Fruit fly (Drosophila melanogaster) whole organism, embryonic: ENCODE measurements around the gene CG17839.

Experiments used
- C15 ChIP-seq: fragments of 200-800 bp; sonication (Bioruptor generic); IDR thresholded peaks from 3 replicates; pipeline ENCODE4 v1.3.6; 2022; ENCODE audit warnings: missing biosample characterization, missing genetic modification characterization
- CG10431 ChIP-seq: fragments of 200-800 bp; sonication (Bioruptor generic); optimal IDR thresholded peaks from 3 replicates; lab custom pipeline; 2018; ENCODE audit warnings: missing biosample characterization, mild to moderate bottlenecking, missing genetic modification characterization
- CG10959 ChIP-seq: fragments of 200-800 bp; sonication (Bioruptor generic); IDR thresholded peaks from 2 replicates; pipeline ENCODE4 v1.3.6; 2022; ENCODE audit warnings: missing biosample characterization, missing genetic modification characterization
- CG11504 ChIP-seq: fragments of 200-800 bp; sonication (Bioruptor generic); optimal IDR thresholded peaks from 3 replicates; lab custom pipeline; 2019; ENCODE audit warnings: missing biosample characterization, mild to moderate bottlenecking, missing genetic modification characterization, moderate library complexity
- CG12659 ChIP-seq: fragments of 200-800 bp; sonication (Bioruptor generic); optimal IDR thresholded peaks from 3 replicates; lab custom pipeline; 2017; ENCODE audit warnings: mild to moderate bottlenecking, missing biosample characterization, missing genetic modification reagents, missing genetic modification characterization
- CG13775 ChIP-seq: fragments of 200-800 bp; sonication (Bioruptor generic); optimal IDR thresholded peaks from 3 replicates; lab custom pipeline; 2017; ENCODE audit warnings: missing biosample characterization, mild to moderate bottlenecking, missing genetic modification characterization
- CG14710 ChIP-seq: fragments of 200-800 bp; sonication (Bioruptor generic); optimal IDR thresholded peaks from 3 replicates; lab custom pipeline; 2019; ENCODE audit warnings: missing biosample characterization, mild to moderate bottlenecking, missing genetic modification characterization, moderate library complexity
- CG15601 ChIP-seq: fragments of 200-800 bp; sonication (Bioruptor generic); optimal IDR thresholded peaks from 3 replicates; lab custom pipeline; 2019; ENCODE audit warnings: missing biosample characterization, mild to moderate bottlenecking, missing genetic modification characterization, moderate library complexity
- CG15696 ChIP-seq: fragments of 200-800 bp; sonication (Bioruptor generic); optimal IDR thresholded peaks from 2 replicates; lab custom pipeline; 2019; ENCODE audit warnings: missing biosample characterization, mild to moderate bottlenecking, missing genetic modification characterization, moderate library complexity
- CG1603 ChIP-seq: fragments of 200-800 bp; sonication (Bioruptor generic); optimal IDR thresholded peaks from 2 replicates; lab custom pipeline; 2019; ENCODE audit warnings: missing biosample characterization, mild to moderate bottlenecking, missing genetic modification characterization, moderate library complexity
- CG16815 ChIP-seq: fragments of 200-800 bp; sonication (Bioruptor generic); optimal IDR thresholded peaks from 3 replicates; lab custom pipeline; 2017; ENCODE audit warnings: missing biosample characterization, mild to moderate bottlenecking, missing genetic modification characterization
- CG17568 ChIP-seq: fragments of 200-800 bp; sonication (Bioruptor generic); optimal IDR thresholded peaks from 2 replicates; lab custom pipeline; 2018; ENCODE audit warnings: missing biosample characterization, mild to moderate bottlenecking, missing genetic modification characterization, moderate library complexity
- CG2129 ChIP-seq: fragments of 200-800 bp; sonication (Bioruptor generic); IDR thresholded peaks from 2 replicates; pipeline ENCODE4 v1.3.6; 2022; ENCODE audit warnings: missing biosample characterization, missing genetic modification characterization; ENCODE audit not compliant: partially characterized antibody
- CG2678 ChIP-seq: fragments of 200-800 bp; sonication (Bioruptor generic); optimal IDR thresholded peaks from 3 replicates; lab custom pipeline; 2019; ENCODE audit warnings: missing biosample characterization, mild to moderate bottlenecking, missing genetic modification characterization, moderate library complexity
- CG30020 ChIP-seq: fragments of 200-800 bp; optimal IDR thresholded peaks from 2 replicates; lab custom pipeline; 2019; ENCODE audit warnings: missing biosample characterization, mild to moderate bottlenecking, missing genetic modification characterization, moderate library complexity
- CG6254 ChIP-seq: fragments of 200-800 bp; sonication (Bioruptor generic); optimal IDR thresholded peaks from 3 replicates; lab custom pipeline; 2017; ENCODE audit warnings: mild to moderate bottlenecking, missing biosample characterization, missing genetic modification reagents, missing genetic modification characterization
- CG6765 ChIP-seq: fragments of 200-800 bp; sonication (Bioruptor generic); optimal IDR thresholded peaks from 3 replicates; lab custom pipeline; 2017; ENCODE audit warnings: missing biosample characterization, mild to moderate bottlenecking, missing genetic modification characterization
- CG7786 ChIP-seq: fragments of 200-800 bp; sonication (Bioruptor generic); optimal IDR thresholded peaks from 2 replicates; lab custom pipeline; 2016; ENCODE audit warnings: missing biosample characterization, missing genetic modification characterization
- CG7928 ChIP-seq: fragments of 200-800 bp; sonication (Bioruptor generic); optimal IDR thresholded peaks from 2 replicates; lab custom pipeline; 2017; ENCODE audit warnings: missing biosample characterization, mild to moderate bottlenecking, missing genetic modification characterization
- Camta ChIP-seq: fragments of 200-800 bp; sonication (Bioruptor generic); optimal IDR thresholded peaks from 2 replicates; lab custom pipeline; 2016; ENCODE audit warnings: missing biosample characterization, missing genetic modification characterization
- CkIIα-i1 ChIP-seq: fragments of 200-800 bp; sonication (Bioruptor generic); IDR thresholded peaks from 2 replicates; pipeline ENCODE4 v1.3.6; 2022; ENCODE audit warnings: missing biosample characterization, missing genetic modification characterization
- D19A ChIP-seq: fragments of 200-800 bp; optimal IDR thresholded peaks from 3 replicates; lab custom pipeline; 2019; ENCODE audit warnings: missing biosample characterization, mild to moderate bottlenecking, missing genetic modification characterization, moderate library complexity
- Dbx ChIP-seq: fragments of 200-800 bp; sonication (Bioruptor generic); IDR thresholded peaks from 3 replicates; pipeline ENCODE4 v1.3.6; 2022; ENCODE audit warnings: missing biosample characterization, missing genetic modification characterization
- Deaf1 ChIP-seq: fragments of 200-800 bp; optimal IDR thresholded peaks from 3 replicates; lab custom pipeline; 2019; ENCODE audit warnings: missing biosample characterization, mild to moderate bottlenecking, missing genetic modification characterization, moderate library complexity
- Dip3 ChIP-seq: fragments of 200-800 bp; sonication (Bioruptor generic); optimal IDR thresholded peaks from 3 replicates; lab custom pipeline; 2016; ENCODE audit warnings: missing biosample characterization, missing genetic modification characterization
- ERR ChIP-seq: fragments of 200-800 bp; sonication (Bioruptor generic); optimal IDR thresholded peaks from 2 replicates; lab custom pipeline; 2016; ENCODE audit warnings: missing biosample characterization, missing genetic modification characterization
- H15 ChIP-seq: fragments of 200-800 bp; sonication (Bioruptor generic); IDR thresholded peaks from 3 replicates; pipeline ENCODE4 v1.3.6; 2022; ENCODE audit warnings: missing biosample characterization, missing genetic modification characterization
- HHEX ChIP-seq: fragments of 200-800 bp; sonication (Bioruptor generic); optimal IDR thresholded peaks from 3 replicates; lab custom pipeline; 2017; ENCODE audit warnings: missing biosample characterization, mild to moderate bottlenecking, missing genetic modification characterization, missing genetic modification reagents
- Hey ChIP-seq: fragments of 200-800 bp; sonication (Bioruptor generic); optimal IDR thresholded peaks from 3 replicates; lab custom pipeline; 2018; ENCODE audit warnings: missing biosample characterization, mild to moderate bottlenecking, missing genetic modification characterization
- HmgZ ChIP-seq: fragments of 200-800 bp; sonication (Bioruptor generic); optimal IDR thresholded peaks from 2 replicates; lab custom pipeline; 2018; ENCODE audit warnings: missing biosample characterization, mild to moderate bottlenecking, missing genetic modification characterization
- Lpt ChIP-seq: fragments of >200 bp; optimal IDR thresholded peaks from 2 replicates; lab custom pipeline; 2018; ENCODE audit warnings: missing biosample characterization, missing genetic modification characterization
- MESR4 ChIP-seq: fragments of 200-800 bp; sonication (Bioruptor generic); optimal IDR thresholded peaks from 2 replicates; lab custom pipeline; 2018; ENCODE audit warnings: missing biosample characterization, mild to moderate bottlenecking, missing genetic modification characterization, moderate library complexity
- Meics ChIP-seq: fragments of 200-800 bp; sonication (Bioruptor generic); optimal IDR thresholded peaks from 2 replicates; lab custom pipeline; 2017; ENCODE audit warnings: missing biosample characterization, mild to moderate bottlenecking, missing genetic modification characterization
- Oaz ChIP-seq: fragments of 200-800 bp; sonication (Bioruptor generic); IDR thresholded peaks from 2 replicates; pipeline ENCODE4 v1.3.6; 2022; ENCODE audit warnings: missing biosample characterization, missing genetic modification characterization
- Scr ChIP-seq: fragments of 200-800 bp; sonication (Bioruptor generic); IDR thresholded peaks from 2 replicates; pipeline ENCODE4 v1.3.6; 2022; ENCODE audit warnings: missing biosample characterization, missing genetic modification characterization; ENCODE audit not compliant: partially characterized antibody
- Side ChIP-seq: fragments of 200-800 bp; sonication (Bioruptor generic); optimal IDR thresholded peaks from 2 replicates; lab custom pipeline; 2016; ENCODE audit warnings: missing biosample characterization, missing genetic modification characterization
- Xbp1 ChIP-seq: fragments of 200-800 bp; sonication (Bioruptor generic); optimal IDR thresholded peaks from 3 replicates; lab custom pipeline; 2016; ENCODE audit warnings: missing biosample characterization, mild to moderate bottlenecking, missing genetic modification characterization
- YL-1 ChIP-seq: fragments of 200-800 bp; sonication (Bioruptor generic); optimal IDR thresholded peaks from 3 replicates; lab custom pipeline; 2017; ENCODE audit warnings: missing biosample characterization, mild to moderate bottlenecking, missing genetic modification characterization
- bsh ChIP-seq, 2 experiments: fragments of 200-800 bp; sonication (Bioruptor generic); optimal IDR thresholded peaks; 2 replicates each; lab custom pipeline; 2017 to 2018; ENCODE audit warnings: mild to moderate bottlenecking in 2 of 2, missing biosample characterization in 2 of 2, missing genetic modification characterization in 2 of 2, moderate library complexity in 1 of 2
- corto ChIP-seq: fragments of 200-800 bp; sonication (Bioruptor generic); optimal IDR thresholded peaks from 2 replicates; lab custom pipeline; 2016; ENCODE audit warnings: missing biosample characterization, mild to moderate bottlenecking, missing genetic modification characterization, moderate library complexity
- dm ChIP-seq: fragments of 200-800 bp; sonication (Bioruptor generic); optimal IDR thresholded peaks from 3 replicates; lab custom pipeline; 2016; ENCODE audit warnings: missing biosample characterization, missing genetic modification characterization
- ewg ChIP-seq: fragments of 200-800 bp; sonication (Bioruptor generic); optimal IDR thresholded peaks from 3 replicates; lab custom pipeline; 2017; ENCODE audit warnings: mild to moderate bottlenecking, missing biosample characterization, missing genetic modification reagents, missing genetic modification characterization
- gsb ChIP-seq: fragments of 200-800 bp; sonication (Bioruptor generic); IDR thresholded peaks from 2 replicates; pipeline ENCODE4 v1.3.6; 2022; ENCODE audit warnings: missing biosample characterization, missing genetic modification characterization
- klu ChIP-seq: fragments of 200-800 bp; sonication (Bioruptor generic); IDR thresholded peaks from 2 replicates; pipeline ENCODE4 v1.3.6; 2022; ENCODE audit warnings: missing biosample characterization, missing genetic modification characterization
- onecut ChIP-seq: fragments of 200-800 bp; sonication (Bioruptor generic); IDR thresholded peaks from 2 replicates; pipeline ENCODE4 v1.3.6; 2022; ENCODE audit warnings: missing biosample characterization, missing genetic modification characterization
- pfk ChIP-seq: fragments of 200-800 bp; sonication (Bioruptor generic); optimal IDR thresholded peaks from 2 replicates; lab custom pipeline; 2018; ENCODE audit warnings: missing biosample characterization, mild to moderate bottlenecking, missing genetic modification characterization, moderate library complexity
- run ChIP-seq: fragments of 200-800 bp; sonication (Bioruptor generic); optimal IDR thresholded peaks from 3 replicates; lab custom pipeline; 2018; ENCODE audit warnings: missing biosample characterization, mild to moderate bottlenecking, missing genetic modification characterization
- slbo ChIP-seq: fragments of 200-800 bp; sonication (Bioruptor generic); IDR thresholded peaks from 2 replicates; pipeline ENCODE4 v1.3.6; 2022; ENCODE audit warnings: missing biosample characterization, missing genetic modification characterization
- sob ChIP-seq: fragments of 200-800 bp; sonication (Bioruptor generic); IDR thresholded peaks from 2 replicates; pipeline ENCODE4 v1.3.6; 2022; ENCODE audit warnings: missing biosample characterization, missing genetic modification characterization
- sr ChIP-seq: fragments of 200-800 bp; sonication (Bioruptor generic); IDR thresholded peaks from 3 replicates; pipeline ENCODE4 v1.3.6; 2022; ENCODE audit warnings: missing biosample characterization, missing genetic modification characterization

The CG17839 gene

DNA sequence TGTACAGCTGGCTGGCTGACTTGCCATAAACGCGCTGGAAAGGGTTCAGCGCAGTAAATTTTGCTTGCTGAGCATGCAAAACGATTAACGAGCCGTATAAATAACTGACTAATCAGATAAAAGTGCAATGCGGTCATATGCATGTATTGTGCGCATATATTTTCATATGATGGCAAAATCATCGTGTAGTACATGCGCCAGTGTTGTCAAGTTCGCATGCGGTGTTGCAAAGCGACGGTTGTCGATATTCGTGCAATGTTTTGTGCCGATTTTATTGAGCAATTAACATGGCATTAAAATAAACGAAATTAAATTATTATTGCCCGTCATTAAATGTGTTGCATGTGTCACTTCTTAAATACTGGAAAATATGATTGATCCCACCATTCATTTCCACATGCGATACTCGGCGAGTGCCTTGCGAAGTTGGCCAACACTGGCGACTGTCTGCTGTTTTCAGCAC, 14.8 kb upstream of the CG17839 start (continued):
- TF ChIP-seq Meics (GFP tag; lab: Kevin White, UChicago) = no peak
- no peak for TF ChIP-seq CG6765
- peak; percentile 83 for TF ChIP-seq dm
- peak; percentile 82 for TF ChIP-seq CG13775 (GFP tag; lab: Kevin White, UChicago)
- TF ChIP-seq bsh (GFP tag; optimal IDR thresholded peaks at IDR 0.05; lab: Kevin White, UChicago) = peak in 1 of 2 experiments; percentile 58
- peak; percentile 87 for TF ChIP-seq Dip3 (GFP tag; lab: Kevin White, UChicago)
- TF ChIP-seq pfk (GFP tag; lab: Kevin White, UChicago) = no peak
- peak; percentile 70 for TF ChIP-seq CG14710
- TF ChIP-seq Scr (GFP tag; lab: Robert Waterston, UW) = peak; percentile 87
- peak; percentile 91 for TF ChIP-seq CG7786 (GFP tag; lab: Kevin White, UChicago)
- TF ChIP-seq CG2129 (GFP tag; lab: Robert Waterston, UW) = peak; percentile 81
- no peak for TF ChIP-seq CG11504 (tag; lab: Kevin White, UChicago)
- no peak for TF ChIP-seq Lpt
- no peak for TF ChIP-seq CG17568 (GFP tag; lab: Kevin White, UChicago)
- TF ChIP-seq Camta = peak; percentile 88
- TF ChIP-seq gsb (GFP tag; lab: Robert Waterston, UW) = peak; percentile 50; the same call in 1 of the 2 replicates
- TF ChIP-seq CG16815 (GFP tag; lab: Kevin White, UChicago) = peak; percentile 57
- TF ChIP-seq Dbx = peak; percentile 91
- peak; percentile 83 for TF ChIP-seq HmgZ (tag; lab: Kevin White, UChicago)
- peak; percentile 87 for TF ChIP-seq slbo (GFP tag; lab: Robert Waterston, UW)
- TF ChIP-seq CG30020 (tag; lab: Kevin White, UChicago) = peak; percentile 44
- TF ChIP-seq CG15601 (tag; lab: Kevin White, UChicago) = peak; percentile 15
- peak; percentile 82 for TF ChIP-seq klu (GFP tag; lab: Robert Waterston, UW)
- TF ChIP-seq sr (GFP tag; lab: Robert Waterston, UW) = no peak
- no peak for TF ChIP-seq CG1603 (tag; lab: Kevin White, UChicago)
- TF ChIP-seq CG10431 (GFP tag; lab: Kevin White, UChicago) = peak; percentile 21
- peak; percentile 57; the same call in 1 of the 2 replicates for TF ChIP-seq CG10959 (GFP tag; lab: Robert Waterston, UW)
- no peak for TF ChIP-seq CkIIα-i1 (GFP tag; lab: Robert Waterston, UW)
- peak; percentile 78 for TF ChIP-seq YL-1 (GFP tag; lab: Kevin White, UChicago)
- peak; percentile 75; the same call in 1 of the 3 replicates for TF ChIP-seq H15 (GFP tag; lab: Robert Waterston, UW)
- no peak for TF ChIP-seq Hey
- TF ChIP-seq onecut = peak; percentile 22; the same call in 1 of the 2 replicates
- TF ChIP-seq ERR (GFP tag; lab: Kevin White, UChicago) = peak; percentile 68
- peak; percentile 64 for TF ChIP-seq corto (GFP tag; lab: Kevin White, UChicago)
- no peak for TF ChIP-seq CG2678
- TF ChIP-seq CG6254 (GFP tag; lab: Kevin White, UChicago) = no peak
- peak; percentile 91 for TF ChIP-seq sob (GFP tag; lab: Robert Waterston, UW)
- TF ChIP-seq MESR4 (GFP tag; lab: Kevin White, UChicago) = peak; percentile 89
- peak; percentile 30 for TF ChIP-seq CG7928 (GFP tag; lab: Kevin White, UChicago)
- peak; percentile 74 for TF ChIP-seq ewg (GFP tag; lab: Kevin White, UChicago)
- TF ChIP-seq Xbp1 (GFP tag; lab: Kevin White, UChicago) = peak; percentile 83
- no peak for TF ChIP-seq Deaf1 (tag; lab: Kevin White, UChicago)
- peak; percentile 8 for TF ChIP-seq run
- TF ChIP-seq HHEX (GFP tag; lab: Kevin White, UChicago) = peak; percentile 77
- peak; percentile 87 for TF ChIP-seq Side (GFP tag; lab: Kevin White, UChicago)
- TF ChIP-seq D19A (tag; lab: Kevin White, UChicago) = peak; percentile 31
- no peak for TF ChIP-seq C15 (GFP tag; lab: Robert Waterston, UW)
- peak; percentile 36 for TF ChIP-seq CG15696 (tag; lab: Kevin White, UChicago)
- TF ChIP-seq CG12659 (GFP tag; lab: Kevin White, UChicago) = peak; percentile 83
- TF ChIP-seq Oaz (GFP tag; lab: Robert Waterston, UW) = no peak
